Fruit fly (Drosophila melanogaster) ovary, adult (tissue): ENCODE results near the gene bbx.

ENCODE experiments used
- CG17801 ChIP-seq: fragments of 200-800 bp; optimal IDR thresholded peaks from 2 replicates; lab custom pipeline; 2019; ENCODE audit warnings: missing biosample characterization, mild to moderate bottlenecking, missing genetic modification characterization, moderate library complexity; ENCODE audit not compliant: partially characterized antibody

bbx gene

DNA sequence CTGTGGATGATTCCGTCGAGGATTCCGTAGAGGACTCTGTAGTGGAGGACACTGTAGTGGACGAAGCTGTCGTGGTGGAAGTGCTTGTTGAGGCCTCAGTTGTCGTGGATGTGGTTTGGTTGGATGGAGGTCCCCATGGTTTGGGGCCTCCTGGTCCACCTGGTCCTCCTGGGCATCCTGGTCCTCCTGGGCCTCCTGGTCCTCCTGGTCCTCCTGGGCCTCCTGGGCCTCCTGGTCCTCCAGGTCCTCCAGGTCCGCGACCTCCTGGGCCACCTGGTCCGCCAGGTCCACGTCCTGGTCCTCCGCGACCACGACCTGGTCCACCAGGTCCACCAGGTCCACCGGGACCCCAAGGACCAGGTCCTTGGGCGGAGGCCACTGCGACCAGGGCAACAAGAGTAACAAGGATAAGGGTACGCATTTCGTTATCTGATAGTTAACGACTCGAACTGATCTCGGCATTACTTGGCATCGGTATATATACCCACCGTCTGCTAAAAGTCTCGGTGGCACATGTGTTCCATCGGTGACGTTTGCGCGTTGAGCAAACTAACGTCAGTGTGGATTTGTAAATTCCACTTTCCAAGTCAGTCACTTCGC, 34.1 kb downstream of the bbx start, which contains the start of gene lcs:
lcs (minus strand) TSS at position 457 of the 600 bp plus-strand sequence.
- no peak for TF ChIP-seq CG17801

- no peak for TF ChIP-seq CG17801
Observed at dm6 chrX:21402672-21403071, 39.8 kb downstream of the bbx start, which contains the start of gene whe. Gene whe (minus strand): TSS chrX:21402772.
